Worm (Caenorhabditis elegans): ENCODE measurements around the gene F48G7.13.

DNA sequence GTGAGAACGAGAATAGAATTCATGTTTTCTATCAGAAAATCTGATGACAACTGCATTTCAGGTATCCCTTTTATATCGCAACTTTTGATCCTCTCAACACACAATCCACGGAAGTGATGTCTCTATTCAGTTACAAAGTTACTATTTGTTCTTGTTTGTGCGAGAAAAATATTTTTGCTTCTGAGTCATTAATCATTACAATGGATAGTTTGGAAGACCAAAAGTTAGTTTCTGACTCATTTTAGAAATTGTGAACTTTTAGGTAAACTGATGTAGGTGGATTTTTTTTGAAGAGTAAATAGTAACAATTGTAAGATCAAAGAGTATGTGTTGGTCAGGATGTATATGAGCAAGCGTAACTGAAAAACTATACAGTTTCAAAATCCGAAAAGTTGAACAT, 5.7 kb upstream of the F48G7.13 start, which contains the start of gene srlf-36:
- TF ChIP-seq med-1 (GFP tag; optimal IDR thresholded peaks at IDR 0.05; ENCODE audit: insufficient read depth) (no peak), T22C8.4 (GFP tag; IDR thresholded peaks at IDR 0.05) (no peak), flt-1 (GFP tag; IDR thresholded peaks at IDR 0.05) (no peak), klf-2 (GFP tag; conservative IDR thresholded peaks at IDR 0.05) (no peak), ref-1 (GFP tag; conservative IDR thresholded peaks at IDR 0.05) (no peak), ztf-29 (GFP tag; IDR thresholded peaks at IDR 0.05) (no peak), ztf-23 (GFP tag; IDR thresholded peaks at IDR 0.05) (no peak), tab-1 (GFP tag; IDR thresholded peaks at IDR 0.05) (no peak)
